Fruit fly (Drosophila melanogaster) S2 (cell line): Measurements from ENCODE around the gene Acbp5.

Experiments used
- CG8478 ChIP-seq: fragments of >200 bp; optimal IDR thresholded peaks from 2 replicates; lab custom pipeline; 2018
- CTCF ChIP-seq, 2 experiments: fragments of >200 bp; optimal IDR thresholded peaks; 2 replicates each; lab custom pipeline; 2018

DNA sequence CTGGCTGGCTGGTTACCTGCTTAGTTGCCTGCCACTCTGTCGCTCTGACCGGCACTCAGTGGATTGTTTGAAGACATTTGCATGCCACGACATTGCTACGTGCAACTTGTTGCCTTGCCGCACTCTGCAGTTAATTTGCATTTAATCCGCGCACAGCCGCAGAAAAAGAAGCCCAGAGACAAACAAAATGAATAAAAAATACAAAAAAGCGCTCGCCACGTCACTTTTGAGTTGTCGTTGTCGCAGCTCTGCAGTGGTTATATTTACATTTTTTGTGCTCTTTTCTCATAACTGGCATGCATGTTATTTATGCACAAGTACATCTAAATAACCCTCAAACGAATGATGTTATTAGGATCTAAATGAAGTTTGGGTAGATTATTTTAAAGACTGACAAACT is 5.0 kb downstream of the Acbp5 start:
- no peak for TF ChIP-seq CTCF (optimal IDR thresholded peaks at IDR 0.05; lab: Kevin White, UChicago)
- no peak for TF ChIP-seq CG8478 (lab: Kevin White, UChicago)
